Worm (Caenorhabditis elegans): ENCODE measurements around the gene pph-4.2.

- no peak for TF ChIP-seq elt-1 (tag; optimal IDR thresholded peaks at IDR 0.05; ENCODE audit: borderline replicate concordance, insufficient read depth)
- TF ChIP-seq blmp-1 (tag; optimal IDR thresholded peaks at IDR 0.05): no peak
- no peak for TF ChIP-seq unc-62 (GFP tag; optimal IDR thresholded peaks at IDR 0.05)
- TF ChIP-seq lin-13 (tag; optimal IDR thresholded peaks at IDR 0.05): no peak
- no peak for TF ChIP-seq tbx-8 (GFP tag; optimal IDR thresholded peaks at IDR 0.05)
- no peak for TF ChIP-seq nhr-237 (tag; optimal IDR thresholded peaks at IDR 0.05)
- no peak for TF ChIP-seq snpc-4 (tag; optimal IDR thresholded peaks at IDR 0.05)
- TF ChIP-seq ceh-39 (tag; optimal IDR thresholded peaks at IDR 0.05): no peak
- TF ChIP-seq mep-1 (tag; optimal IDR thresholded peaks at IDR 0.05): no peak
- TF ChIP-seq lsy-2 (tag; optimal IDR thresholded peaks at IDR 0.05): no peak
- no peak for TF ChIP-seq ceh-43 (GFP tag; optimal IDR thresholded peaks at IDR 0.05)
Measured at ce11 chrIII:12331300-12331699, 45.7 kb downstream of the pph-4.2 start.
